Fruit fly (Drosophila melanogaster) whole organism, prepupa: ENCODE results near the gene frc.

Experiments used
- CG31627 ChIP-seq: fragments of 200-800 bp; sonication (Bioruptor generic); optimal IDR thresholded peaks from 3 replicates; lab custom pipeline; 2016; ENCODE audit warnings: missing biosample characterization, missing genetic modification characterization
- CG9139 ChIP-seq: fragments of 200-800 bp; sonication (Bioruptor generic); optimal IDR thresholded peaks from 3 replicates; lab custom pipeline; 2017; ENCODE audit warnings: missing biosample characterization, mild to moderate bottlenecking, missing genetic modification characterization
- Ets21C ChIP-seq: fragments of 200-800 bp; sonication (Bioruptor generic); optimal IDR thresholded peaks from 3 replicates; lab custom pipeline; 2016; ENCODE audit warnings: missing biosample characterization, missing genetic modification characterization
- Met ChIP-seq: fragments of 200-800 bp; sonication (Bioruptor generic); optimal IDR thresholded peaks from 3 replicates; lab custom pipeline; 2016; ENCODE audit warnings: missing biosample characterization, missing genetic modification characterization
- Smox ChIP-seq: fragments of 200-800 bp; sonication (Bioruptor generic); optimal IDR thresholded peaks from 3 replicates; lab custom pipeline; 2016; ENCODE audit warnings: missing biosample characterization, missing genetic modification characterization
- Sox14 ChIP-seq: fragments of 200-800 bp; sonication (Bioruptor generic); optimal IDR thresholded peaks from 3 replicates; lab custom pipeline; 2016; ENCODE audit warnings: missing biosample characterization, missing genetic modification characterization
- vri ChIP-seq: fragments of 200-800 bp; sonication (Bioruptor generic); optimal IDR thresholded peaks from 3 replicates; lab custom pipeline; 2016; ENCODE audit warnings: missing biosample characterization, mild to moderate bottlenecking, missing genetic modification characterization

DNA sequence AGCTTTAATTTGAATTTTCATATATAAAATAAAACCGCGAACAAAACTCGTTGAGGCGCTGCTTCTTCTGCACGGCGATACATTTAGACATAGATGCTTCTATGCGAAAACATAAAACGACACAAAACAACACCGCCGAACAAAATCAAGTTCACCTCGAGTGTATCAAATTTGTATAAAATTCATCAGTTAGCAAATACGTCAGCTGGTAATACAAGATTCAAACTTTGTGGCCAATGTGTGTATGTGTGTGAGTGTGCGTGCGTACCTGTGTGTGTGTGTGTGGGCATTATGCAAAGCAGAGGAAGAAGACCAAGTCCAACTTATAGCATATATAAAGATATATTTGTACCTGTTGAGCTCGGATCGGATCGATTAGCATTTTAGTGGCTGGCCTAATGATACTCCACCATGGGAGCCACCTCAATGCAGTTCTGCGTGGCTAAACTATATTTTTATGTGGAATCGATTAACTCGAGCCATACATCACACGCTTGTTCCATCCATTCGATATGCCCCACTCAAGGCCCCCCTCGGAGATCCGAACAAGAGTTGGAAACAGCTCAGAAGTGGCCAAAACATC is 38.5 kb downstream of the frc start:
- TF ChIP-seq Smox (no peak), Met (GFP tag; lab: Kevin White, UChicago) (no peak), Sox14 (GFP tag; lab: Kevin White, UChicago) (no peak), Ets21C (GFP tag; lab: Kevin White, UChicago) (no peak), vri (GFP tag; lab: Kevin White, UChicago) (no peak), CG9139 (no peak), CG31627 (GFP tag; lab: Kevin White, UChicago) (no peak)
